Worm (Caenorhabditis elegans) whole organism, L2 larva: ENCODE data around the gene msp-113.

ENCODE experiments used
- ZK546.5 ChIP-seq: sonication (generic microtip); optimal IDR thresholded peaks from 2 replicates; lab custom pipeline; 2017; ENCODE audit warnings: missing biosample characterization, missing genetic modification characterization
- aly-2 ChIP-seq: fragments of 150-350 bp; optimal IDR thresholded peaks from 2 replicates; lab custom pipeline; 2014; ENCODE audit warnings: missing biosample characterization, missing genetic modification characterization
- elt-1 ChIP-seq: fragments of 150-350 bp; optimal IDR thresholded peaks from 2 replicates; lab custom pipeline; 2014; ENCODE audit warnings: missing biosample characterization, missing genetic modification characterization
- fos-1 ChIP-seq: fragments of 150-350 bp; optimal IDR thresholded peaks from 2 replicates; lab custom pipeline; 2014; ENCODE audit warnings: missing biosample characterization, missing genetic modification characterization
- lin-11 ChIP-seq: fragments of 150-350 bp; sonication (generic microtip); optimal IDR thresholded peaks from 2 replicates; lab custom pipeline; 2014; ENCODE audit warnings: missing biosample characterization, missing genetic modification characterization, inconsistent platforms, mixed read lengths
- nhr-23 ChIP-seq: fragments of 150-350 bp; optimal IDR thresholded peaks from 2 replicates; lab custom pipeline; 2014; ENCODE audit warnings: missing biosample characterization, missing genetic modification reagents, missing genetic modification characterization
- nhr-25 ChIP-seq: fragments of 150-350 bp; sonication (generic microtip); optimal IDR thresholded peaks from 3 replicates; lab custom pipeline; 2014; ENCODE audit warnings: missing biosample characterization, missing genetic modification characterization
- sem-4 ChIP-seq: fragments of 150-350 bp; optimal IDR thresholded peaks from 2 replicates; lab custom pipeline; 2014; ENCODE audit warnings: missing biosample characterization, missing genetic modification reagents, missing genetic modification characterization
- skn-1 ChIP-seq: sonication (generic microtip); optimal IDR thresholded peaks from 2 replicates; lab custom pipeline; 2017; ENCODE audit warnings: missing biosample characterization, missing genetic modification characterization
- snpc-4 ChIP-seq: fragments of 150-350 bp; optimal IDR thresholded peaks from 2 replicates; lab custom pipeline; 2014; ENCODE audit warnings: missing biosample characterization, missing genetic modification characterization
- ztf-11 ChIP-seq: sonication (generic microtip); optimal IDR thresholded peaks from 2 replicates; lab custom pipeline; 2017; ENCODE audit warnings: missing biosample characterization, missing genetic modification characterization

DNA sequence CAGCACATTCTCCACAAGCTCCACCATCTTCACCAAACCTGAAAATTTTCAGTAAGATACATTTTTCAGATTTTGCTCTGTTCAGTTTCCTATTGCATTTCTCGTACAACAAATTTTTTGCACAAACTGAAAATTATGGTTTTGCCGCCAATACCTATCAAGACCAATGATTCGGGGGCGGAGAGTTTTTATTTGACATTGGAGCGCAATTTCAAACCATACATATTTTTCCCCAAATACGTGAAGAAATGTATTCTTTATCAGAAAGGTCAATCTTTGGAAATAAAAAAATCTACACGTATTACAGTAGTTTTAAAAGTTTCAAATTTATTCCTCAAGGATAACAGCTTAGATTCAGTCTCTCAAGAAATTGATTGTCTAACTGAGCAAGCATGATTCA, 31.3 kb upstream of the msp-113 start, which contains the start of gene F36H12.5:
- TF ChIP-seq snpc-4 (tag; lab: Kevin White, UChicago) (no peak), fos-1 (tag; lab: Kevin White, UChicago) (no peak), nhr-23 (tag; lab: Kevin White, UChicago) (no peak), nhr-25 (tag; lab: Kevin White, UChicago) (no peak), ztf-11 (no peak), aly-2 (no peak), elt-1 (no peak), sem-4 (tag; lab: Kevin White, UChicago) (no peak), skn-1 (tag; lab: Kevin White, UChicago) (no peak), ZK546.5 (tag; lab: Kevin White, UChicago) (no peak), lin-11 (tag; lab: Kevin White, UChicago) (no peak)
